Worm (Caenorhabditis elegans) whole organism, mixed stage, embryonic: ENCODE results near the gene gck-4.

ENCODE experiments used
- M03D4.4 ChIP-seq: sonication (generic microtip); optimal IDR thresholded peaks from 2 replicates; lab custom pipeline; 2017; ENCODE audit warnings: mild to moderate bottlenecking, missing genetic modification characterization, missing compliant biosample characterization
- bed-3 ChIP-seq: fragments of 200-800 bp; sonication (Bioruptor generic); optimal IDR thresholded peaks from 3 replicates; lab custom pipeline; 2018; ENCODE audit warnings: mild to moderate bottlenecking, missing genetic modification characterization, moderate library complexity, missing compliant biosample characterization
- blmp-1 ChIP-seq: fragments of 150-350 bp; optimal IDR thresholded peaks from 2 replicates; lab custom pipeline; 2014; ENCODE audit warnings: missing biosample characterization, missing genetic modification characterization
- ceh-39 ChIP-seq: fragments of 150-350 bp; optimal IDR thresholded peaks from 2 replicates; lab custom pipeline; 2014; ENCODE audit warnings: missing biosample characterization, missing genetic modification characterization
- ceh-43 ChIP-seq: fragments of 200-800 bp; sonication (Bioruptor generic); optimal IDR thresholded peaks from 2 replicates; lab custom pipeline; 2018; ENCODE audit warnings: mild to moderate bottlenecking, missing genetic modification characterization, moderate library complexity, missing compliant biosample characterization
- ceh-83 ChIP-seq: fragments of 200-800 bp; sonication (Bioruptor generic); optimal IDR thresholded peaks from 2 replicates; lab custom pipeline; 2018; ENCODE audit warnings: mild to moderate bottlenecking, missing genetic modification characterization, missing compliant biosample characterization
- ces-1 ChIP-seq: fragments of 150-350 bp; optimal IDR thresholded peaks from 2 replicates; lab custom pipeline; 2014; ENCODE audit warnings: missing biosample characterization, missing genetic modification reagents, missing genetic modification characterization
- drap-1 ChIP-seq: fragments of 200-800 bp; sonication (Bioruptor generic); optimal IDR thresholded peaks from 3 replicates; lab custom pipeline; 2018; ENCODE audit warnings: mild to moderate bottlenecking, missing genetic modification characterization, missing compliant biosample characterization
- elt-1 ChIP-seq: sonication (generic microtip); optimal IDR thresholded peaks from 2 replicates; lab custom pipeline; 2017; ENCODE audit warnings: missing genetic modification characterization, mild to moderate bottlenecking, missing compliant biosample characterization, antibody characterized with exemption, moderate library complexity, borderline replicate concordance; ENCODE audit not compliant: insufficient read depth
- elt-3 ChIP-seq: fragments of 150-350 bp; optimal IDR thresholded peaks from 2 replicates; lab custom pipeline; 2014; ENCODE audit warnings: missing biosample characterization, missing genetic modification characterization
- flh-1 ChIP-seq: fragments of 200-800 bp; sonication (Bioruptor generic); optimal IDR thresholded peaks from 2 replicates; lab custom pipeline; 2018; ENCODE audit warnings: mild to moderate bottlenecking, missing genetic modification characterization, moderate library complexity, missing compliant biosample characterization
- hlh-1 ChIP-seq: fragments of 150-350 bp; optimal IDR thresholded peaks from 2 replicates; lab custom pipeline; 2014; ENCODE audit warnings: missing biosample characterization, missing genetic modification reagents, missing genetic modification characterization
- lin-13 ChIP-seq: fragments of 150-350 bp; optimal IDR thresholded peaks from 2 replicates; lab custom pipeline; 2014; ENCODE audit warnings: missing biosample characterization, missing genetic modification characterization
- lsy-2 ChIP-seq: fragments of 150-350 bp; optimal IDR thresholded peaks from 2 replicates; lab custom pipeline; 2014; ENCODE audit warnings: missing biosample characterization, missing genetic modification characterization
- mab-5 ChIP-seq: fragments of 150-350 bp; optimal IDR thresholded peaks from 2 replicates; lab custom pipeline; 2014; ENCODE audit warnings: missing biosample characterization, missing genetic modification characterization
- mep-1 ChIP-seq: fragments of 150-350 bp; optimal IDR thresholded peaks from 2 replicates; lab custom pipeline; 2017; ENCODE audit warnings: missing biosample characterization, missing genetic modification reagents, missing genetic modification characterization, inconsistent platforms
- mls-2 ChIP-seq: sonication (generic microtip); optimal IDR thresholded peaks from 2 replicates; lab custom pipeline; 2016; ENCODE audit warnings: mild to moderate bottlenecking, missing genetic modification characterization, moderate library complexity, missing compliant biosample characterization
- nhr-12 ChIP-seq: fragments of 150-350 bp; optimal IDR thresholded peaks from 2 replicates; lab custom pipeline; 2014; ENCODE audit warnings: missing biosample characterization, missing genetic modification characterization
- nhr-2 ChIP-seq: fragments of 150-350 bp; optimal IDR thresholded peaks from 2 replicates; lab custom pipeline; 2014; ENCODE audit warnings: missing biosample characterization, missing genetic modification characterization
- nhr-28 ChIP-seq: fragments of 150-350 bp; optimal IDR thresholded peaks from 2 replicates; lab custom pipeline; 2014; ENCODE audit warnings: missing biosample characterization, missing genetic modification characterization
- nhr-76 ChIP-seq: sonication (generic microtip); optimal IDR thresholded peaks from 2 replicates; lab custom pipeline; 2017; ENCODE audit warnings: missing biosample characterization, missing genetic modification characterization
- pha-4 ChIP-seq: fragments of 150-350 bp; optimal IDR thresholded peaks from 2 replicates; lab custom pipeline; 2018; ENCODE audit warnings: missing biosample characterization, missing genetic modification reagents, missing genetic modification characterization
- snpc-4 ChIP-seq: fragments of 150-350 bp; optimal IDR thresholded peaks from 2 replicates; lab custom pipeline; 2014; ENCODE audit warnings: missing biosample characterization, missing genetic modification characterization
- sptf-1 ChIP-seq: sonication (generic microtip); optimal IDR thresholded peaks from 2 replicates; lab custom pipeline; 2017; ENCODE audit warnings: mild to moderate bottlenecking, missing genetic modification characterization, moderate library complexity, missing compliant biosample characterization
- tbx-8 ChIP-seq: fragments of 200-800 bp; sonication (Bioruptor generic); optimal IDR thresholded peaks from 2 replicates; lab custom pipeline; 2018; ENCODE audit warnings: mild to moderate bottlenecking, missing genetic modification characterization, moderate library complexity, missing compliant biosample characterization
- unc-120 ChIP-seq: sonication (generic microtip); optimal IDR thresholded peaks from 2 replicates; lab custom pipeline; 2017; ENCODE audit warnings: missing genetic modification characterization, missing compliant biosample characterization; ENCODE audit not compliant: poor library complexity, severe bottlenecking
- unc-39 ChIP-seq: fragments of 150-350 bp; optimal IDR thresholded peaks from 2 replicates; lab custom pipeline; 2014; ENCODE audit warnings: missing biosample characterization, missing genetic modification characterization
- unc-62 ChIP-seq: fragments of 150-350 bp; optimal IDR thresholded peaks from 2 replicates; lab custom pipeline; 2014; ENCODE audit warnings: missing biosample characterization, missing genetic modification reagents, missing genetic modification characterization
- ztf-11 ChIP-seq: fragments of 150-350 bp; optimal IDR thresholded peaks from 2 replicates; lab custom pipeline; 2014; ENCODE audit warnings: missing biosample characterization, missing genetic modification characterization

The gck-4 gene

DNA sequence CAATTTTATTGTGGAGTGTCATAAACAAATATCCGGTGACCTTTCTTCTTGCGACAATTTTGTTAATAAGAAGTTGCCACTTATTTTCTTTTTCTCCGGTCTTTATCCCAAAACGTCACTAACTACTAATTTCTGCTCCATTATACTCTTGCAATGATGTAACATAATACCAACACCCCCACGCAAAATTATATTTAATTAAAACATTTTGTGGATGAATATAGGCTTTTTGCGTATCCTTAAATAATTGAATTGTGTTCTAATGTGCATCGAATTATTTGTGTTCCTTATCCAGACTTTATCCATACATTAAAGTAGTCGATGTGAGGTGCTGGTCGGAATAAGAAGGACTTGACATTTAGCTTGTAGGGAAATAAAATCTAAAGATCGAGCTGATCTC lies 25.9 kb downstream of the gck-4 start:
- TF ChIP-seq elt-3 (tag; lab: Kevin White, UChicago), result no peak
- peak; percentile 75 for TF ChIP-seq ces-1 (GFP tag; lab: Kevin White, UChicago)

ce11 chrX:13706607-13707006 lies 29.6 kb downstream of the gck-4 start, which contains the start of gene K02D3.1:
TSS of gene K02D3.1 (plus strand) at chrX:13706907.
- TF ChIP-seq nhr-12 (tag; lab: Kevin White, UChicago) (no peak), M03D4.4 (tag; lab: Kevin White, UChicago) (no peak)

DNA sequence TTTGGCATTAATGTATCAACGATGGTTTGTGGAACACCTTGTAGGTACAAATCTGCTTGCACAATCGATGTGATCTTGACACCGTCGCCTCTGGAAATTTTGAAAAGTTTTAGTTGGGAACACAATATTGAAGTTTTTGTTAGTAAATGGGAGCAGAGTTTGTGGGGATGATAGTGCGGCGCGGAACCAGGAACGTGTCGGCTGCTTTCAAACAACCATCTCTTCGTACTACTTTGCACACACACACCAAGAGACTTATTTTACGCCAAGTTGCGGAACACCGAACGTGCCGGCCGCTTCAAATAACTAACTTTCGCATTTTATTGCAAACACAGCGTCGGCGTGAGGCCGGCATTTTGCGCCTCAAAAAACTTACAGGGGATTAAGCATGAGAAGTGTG lies 32.1 kb downstream of the gck-4 start:
- no peak for TF ChIP-seq ces-1 (GFP tag; lab: Kevin White, UChicago)
- TF ChIP-seq drap-1, result no peak
- TF ChIP-seq nhr-28 (tag; lab: Kevin White, UChicago), result no peak
- no peak for TF ChIP-seq mep-1
- no peak for TF ChIP-seq nhr-2
- TF ChIP-seq ceh-43 (GFP tag; lab: Kevin White, UChicago), result no peak
- no peak for TF ChIP-seq ztf-11 (tag; lab: Kevin White, UChicago)

ce11 chrX:13711909-13712308 lies 34.9 kb downstream of the gck-4 start, which contains the start of gene K02D3.2:
TSS of gene K02D3.2 (minus strand) at chrX:13712009.
- no peak for TF ChIP-seq flh-1 (GFP tag; lab: Kevin White, UChicago)
- TF ChIP-seq mls-2 (tag; lab: Kevin White, UChicago), result no peak
- TF ChIP-seq bed-3 (GFP tag; lab: Kevin White, UChicago), result no peak
- no peak for TF ChIP-seq sptf-1
- no peak for TF ChIP-seq ztf-11 (tag; lab: Kevin White, UChicago)
- TF ChIP-seq tbx-8 (GFP tag; lab: Kevin White, UChicago), result no peak
- TF ChIP-seq nhr-12 (tag; lab: Kevin White, UChicago), result no peak
- no peak for TF ChIP-seq mab-5 (tag; lab: Kevin White, UChicago)
- no peak for TF ChIP-seq blmp-1 (tag; lab: Kevin White, UChicago)
- TF ChIP-seq unc-120, result no peak
- TF ChIP-seq hlh-1, result no peak
- no peak for TF ChIP-seq drap-1
- TF ChIP-seq ceh-39, result no peak
- TF ChIP-seq ces-1 (GFP tag; lab: Kevin White, UChicago), result no peak
- TF ChIP-seq elt-3 (tag; lab: Kevin White, UChicago), result no peak

DNA sequence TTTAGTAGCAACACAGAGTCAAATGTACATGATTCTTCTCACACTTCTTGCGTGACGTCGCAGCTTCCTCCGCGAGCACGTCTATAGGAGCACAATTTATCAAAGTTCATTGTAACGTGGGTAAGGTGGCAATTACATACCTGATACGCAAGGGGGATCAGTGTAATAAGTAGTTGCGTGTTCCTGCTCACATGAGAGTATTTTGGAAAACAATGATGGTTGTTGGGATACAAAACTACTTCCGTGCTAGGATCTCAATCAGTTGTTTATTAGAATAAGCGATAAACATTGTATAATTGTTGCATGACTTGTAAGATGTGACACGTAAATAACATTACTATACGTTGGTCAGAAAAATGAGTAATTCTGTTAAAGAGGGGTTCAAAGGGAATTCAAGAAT lies 36.0 kb downstream of the gck-4 start:
- TF ChIP-seq flh-1 (GFP tag; lab: Kevin White, UChicago), result no peak
- no peak for TF ChIP-seq hlh-1
- no peak for TF ChIP-seq ceh-43 (GFP tag; lab: Kevin White, UChicago)
- no peak for TF ChIP-seq unc-62 (GFP tag; lab: Kevin White, UChicago)

- TF ChIP-seq M03D4.4 (tag; lab: Kevin White, UChicago), result no peak
- TF ChIP-seq elt-3 (tag; lab: Kevin White, UChicago), result no peak
- no peak for TF ChIP-seq ceh-83
- no peak for TF ChIP-seq nhr-76 (tag; lab: Kevin White, UChicago)
- no peak for TF ChIP-seq elt-1 (tag; lab: Kevin White, UChicago)
- no peak for TF ChIP-seq snpc-4 (tag; lab: Kevin White, UChicago)
Measured at ce11 chrX:13713857-13714256, 36.9 kb downstream of the gck-4 start, which contains the start of gene K11E4.1. TSS of gene K11E4.1 (plus strand) at chrX:13714157.

ce11 chrX:13714710-13715109 lies 37.7 kb downstream of the gck-4 start:
- TF ChIP-seq lin-13, result no peak
- no peak for TF ChIP-seq unc-39 (tag; lab: Kevin White, UChicago)
- no peak for TF ChIP-seq nhr-28 (tag; lab: Kevin White, UChicago)
- TF ChIP-seq bed-3 (GFP tag; lab: Kevin White, UChicago), result no peak
- no peak for TF ChIP-seq unc-120
- TF ChIP-seq ceh-83, result no peak
- no peak for TF ChIP-seq pha-4 (tag; lab: Kevin White, UChicago)
- TF ChIP-seq flh-1 (GFP tag; lab: Kevin White, UChicago), result no peak
- TF ChIP-seq hlh-1, result no peak
- no peak for TF ChIP-seq nhr-2
- no peak for TF ChIP-seq drap-1
- TF ChIP-seq tbx-8 (GFP tag; lab: Kevin White, UChicago), result no peak
- TF ChIP-seq ceh-39, result no peak
- no peak for TF ChIP-seq mep-1
- TF ChIP-seq unc-62 (GFP tag; lab: Kevin White, UChicago), result no peak
- TF ChIP-seq lsy-2, result no peak
- TF ChIP-seq snpc-4 (tag; lab: Kevin White, UChicago), result no peak
- TF ChIP-seq M03D4.4 (tag; lab: Kevin White, UChicago), result no peak
- no peak for TF ChIP-seq mab-5 (tag; lab: Kevin White, UChicago)
